Fruit fly (Drosophila melanogaster): ENCODE data around the gene CG31882.

dm6 chr2L:9614674-9615258 is 10.3 kb downstream of the CG31882 start:
- TF ChIP-seq CG8478 (optimal IDR thresholded peaks at IDR 0.05) (no peak), CTCF (optimal IDR thresholded peaks at IDR 0.05) (no peak)
